Fruit fly (Drosophila melanogaster) whole organism, wandering third instar larva: Measurements from ENCODE around the gene DhpD.

Experiments
- Hr78 ChIP-seq: fragments of >200 bp; optimal IDR thresholded peaks from 2 replicates; lab custom pipeline; 2017; ENCODE audit warnings: missing biosample characterization, missing genetic modification characterization
- brk ChIP-seq: fragments of 200-800 bp; sonication (Bioruptor generic); optimal IDR thresholded peaks from 2 replicates; lab custom pipeline; 2016; ENCODE audit warnings: missing biosample characterization, mild to moderate bottlenecking, missing genetic modification characterization
- psq ChIP-seq: fragments of 200-800 bp; sonication (Bioruptor generic); optimal IDR thresholded peaks from 3 replicates; lab custom pipeline; 2017; ENCODE audit warnings: missing biosample characterization, mild to moderate bottlenecking, missing genetic modification characterization, moderate library complexity
- sv ChIP-seq: fragments of 200-800 bp; sonication (Bioruptor generic); optimal IDR thresholded peaks from 3 replicates; lab custom pipeline; 2016; ENCODE audit warnings: missing biosample characterization, missing genetic modification characterization
- usp ChIP-seq: fragments of >200 bp; optimal IDR thresholded peaks from 2 replicates; lab custom pipeline; 2017; ENCODE audit warnings: missing biosample characterization, missing genetic modification characterization
- woc ChIP-seq: sonication (Bioruptor generic); optimal IDR thresholded peaks from 2 replicates; lab custom pipeline; 2016; ENCODE audit warnings: missing biosample characterization, mild to moderate bottlenecking, missing genetic modification characterization

- TF ChIP-seq brk (GFP tag; lab: Kevin White, UChicago) (no peak), usp (GFP tag; lab: Kevin White, UChicago) (no peak), psq (GFP tag; lab: Kevin White, UChicago) (no peak), sv (no peak), woc (GFP tag; lab: Kevin White, UChicago) (no peak), Hr78 (GFP tag; lab: Kevin White, UChicago) (no peak)
Measured at dm6 chr3R:4256672-4257071, 27.6 kb upstream of the DhpD start, which contains the start of gene Or82a.
